Worm (Caenorhabditis elegans): ENCODE measurements around the gene C31E10.11.

- TF ChIP-seq flt-1 (GFP tag; IDR thresholded peaks at IDR 0.05) (no peak), B0310.2 (tag; optimal IDR thresholded peaks at IDR 0.05) (no peak), ama-1 (optimal IDR thresholded peaks at IDR 0.05) (no peak)
These were observed 31.2 kb downstream of the C31E10.11 start for ce11 chrX:13959383-13959782.

All from whole organism, early embryonic.